Worm (Caenorhabditis elegans): ENCODE measurements around the gene Y17G9B.11.

Gene Y17G9B.11

DNA sequence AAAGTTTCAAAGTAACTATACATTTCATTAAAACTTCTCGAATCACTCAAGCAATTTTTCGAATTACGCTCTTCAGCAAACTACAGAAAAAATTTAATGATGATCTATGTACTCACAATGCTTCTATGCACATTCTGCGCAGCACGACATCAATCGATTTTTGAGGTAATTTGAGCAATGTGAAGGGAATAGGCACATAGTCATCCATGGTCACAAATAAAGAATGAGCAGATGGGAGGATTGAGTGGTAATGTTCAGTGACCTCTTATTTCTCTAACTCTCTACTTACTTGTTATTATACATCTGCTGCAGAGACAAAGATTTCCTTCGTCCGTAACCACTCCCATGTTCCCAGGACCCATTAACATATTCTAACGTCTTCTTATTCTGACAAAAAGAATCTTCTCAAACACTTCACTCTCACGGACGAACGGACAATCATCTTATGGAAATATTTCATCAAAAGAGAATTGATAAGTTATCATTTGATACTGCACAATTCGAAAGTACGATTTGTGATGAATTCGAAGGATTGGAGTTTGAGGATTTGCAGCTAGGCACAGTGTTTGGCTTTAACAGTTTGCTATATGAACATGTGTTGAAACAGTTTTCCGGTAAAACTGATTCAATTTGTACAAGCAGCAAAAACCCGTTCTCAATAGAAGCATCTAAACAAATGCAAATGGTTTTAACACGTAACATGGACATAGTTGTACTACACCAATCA, at the start of gene Y17G9B.11, which contains the start of gene fbxb-77:
Gene Y17G9B.11, plus strand, starts transcription at position 677 of the 727 bp plus-strand sequence.
Gene fbxb-77, minus strand, starts transcription at position 229 of the 727 bp plus-strand sequence.
- TF ChIP-seq zfh-2 (GFP tag; conservative IDR thresholded peaks at IDR 0.05) (no peak), B0336.3 (GFP tag; IDR thresholded peaks at IDR 0.05) (no peak), bed-1 (GFP tag; IDR thresholded peaks at IDR 0.05) (no peak), F49E8.2 (tag; optimal IDR thresholded peaks at IDR 0.05; ENCODE audit: insufficient read depth) (no peak), ztf-22 (GFP tag; optimal IDR thresholded peaks at IDR 0.05) (no peak), C06A6.2 (GFP tag; conservative IDR thresholded peaks at IDR 0.05) (no peak), him-1 (tag; optimal IDR thresholded peaks at IDR 0.05) (no peak), rpc-1 (optimal IDR thresholded peaks at IDR 0.05) (no peak), rpc-1 (tag; optimal IDR thresholded peaks at IDR 0.05) (no peak), F37B4.10 (GFP tag; IDR thresholded peaks at IDR 0.05) (no peak), ztf-6 (GFP tag; IDR thresholded peaks at IDR 0.05) (no peak), ztf-25 (GFP tag; IDR thresholded peaks at IDR 0.05) (no peak), F52B5.7 (tag; optimal IDR thresholded peaks at IDR 0.05) (no peak), lag-1 (GFP tag; IDR thresholded peaks at IDR 0.05) (no peak), let-526 (GFP tag; IDR thresholded peaks at IDR 0.05) (no peak), ekl-4 (GFP tag; IDR thresholded peaks at IDR 0.05) (no peak)

DNA sequence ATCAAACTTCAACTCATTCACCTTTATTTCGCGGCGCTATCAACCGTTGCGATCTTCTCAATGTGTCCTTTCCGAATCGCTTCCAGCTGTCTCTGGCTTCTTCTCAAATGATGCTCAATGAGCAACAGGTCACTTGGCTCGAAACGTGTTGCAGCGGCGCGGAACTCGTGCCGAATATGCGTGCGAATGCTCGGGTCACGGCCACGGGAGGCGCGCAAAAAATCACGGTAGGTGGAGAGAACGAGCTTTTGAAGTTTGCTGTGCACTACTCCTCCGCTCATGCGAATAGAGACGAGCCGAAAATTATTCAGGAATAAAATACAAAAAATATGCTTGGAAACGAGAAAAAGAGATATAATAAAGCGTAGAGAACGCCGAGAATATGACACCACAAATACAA, 45.9 kb upstream of the Y17G9B.11 start, which contains the start of gene cif-1:
Gene cif-1, minus strand, starts transcription at position 297 of the 400 bp plus-strand sequence.
- TF ChIP-seq madf-8 (GFP tag; conservative IDR thresholded peaks at IDR 0.05) (no peak), dox-1 (GFP tag; IDR thresholded peaks at IDR 0.05) (peak; percentile 53; the same call in 1 of the 2 replicates), zfh-2 (GFP tag; conservative IDR thresholded peaks at IDR 0.05) (peak; percentile 77), chd-7 (tag; optimal IDR thresholded peaks at IDR 0.05) (peak; percentile 55), lin-26 (GFP tag; IDR thresholded peaks at IDR 0.05) (0 out of 2 replicates have a peak, but pooled peaks have one; percentile 53), mes-4 (tag; optimal IDR thresholded peaks at IDR 0.05) (peak; percentile 18), F52B5.7 (tag; optimal IDR thresholded peaks at IDR 0.05) (peak; percentile 71), ceh-58 (GFP tag; IDR thresholded peaks at IDR 0.05) (0 out of 2 replicates have a peak, but pooled peaks have one; percentile 36), mcd-1 (GFP tag; IDR thresholded peaks at IDR 0.05) (peak; percentile 34), ama-1 (optimal IDR thresholded peaks at IDR 0.05) (no peak), ama-1 (GFP tag; optimal IDR thresholded peaks at IDR 0.05) (no peak), xnd-1 (tag; optimal IDR thresholded peaks at IDR 0.05) (peak; percentile 0), snpc-1.3 (tag; optimal IDR thresholded peaks at IDR 0.05; ENCODE audit: insufficient read depth) (no peak), ekl-4 (GFP tag; IDR thresholded peaks at IDR 0.05) (peak; percentile 46; the same call in 1 of the 2 replicates), madf-6 (GFP tag; IDR thresholded peaks at IDR 0.05) (peak; percentile 53)

DNA sequence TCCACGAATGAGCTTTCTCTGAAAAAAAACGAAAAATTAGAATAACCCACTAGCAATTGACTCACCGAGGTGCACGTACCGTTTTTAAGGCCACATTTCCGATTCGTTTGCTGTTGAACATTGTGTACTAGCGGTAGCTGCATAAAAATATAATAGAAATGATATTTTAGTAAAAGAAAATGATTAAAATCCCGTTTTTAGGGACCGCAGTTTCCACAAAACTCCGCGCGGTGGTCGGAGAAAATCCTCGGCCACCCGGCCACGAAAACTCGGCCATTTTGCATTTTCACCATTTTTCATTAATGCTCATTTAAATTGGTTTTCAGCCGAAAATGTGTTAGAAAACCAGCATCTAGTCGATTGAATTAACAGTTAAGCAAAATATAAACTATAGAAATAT, 44.0 kb upstream of the Y17G9B.11 start, which contains the start of gene yars-2:
Gene yars-2, minus strand, starts transcription at position 249 of the 400 bp plus-strand sequence.
- TF ChIP-seq aptf-3 (GFP tag; IDR thresholded peaks at IDR 0.05) (no peak), F57C9.4 (tag; optimal IDR thresholded peaks at IDR 0.05) (no peak), snpc-4 (GFP tag; optimal IDR thresholded peaks at IDR 0.05) (peak; percentile 26), snpc-4 (tag; optimal IDR thresholded peaks at IDR 0.05) (peak in 2 of 4 experiments; percentile 13 to 32), F33H1.4 (GFP tag; IDR thresholded peaks at IDR 0.05) (no peak), ceh-91 (GFP tag; IDR thresholded peaks at IDR 0.05) (no peak), egrh-3 (GFP tag; IDR thresholded peaks at IDR 0.05) (no peak), madf-3 (GFP tag; IDR thresholded peaks at IDR 0.05) (no peak), F23B12.7 (tag; optimal IDR thresholded peaks at IDR 0.05; ENCODE audit: insufficient read depth) (peak; percentile 15), hsf-1 (GFP tag; IDR thresholded peaks at IDR 0.05) (0 out of 2 replicates have a peak, but pooled peaks have one; percentile 34), ama-1 (optimal IDR thresholded peaks at IDR 0.05) (no peak), ama-1 (GFP tag; optimal IDR thresholded peaks at IDR 0.05) (no peak), C17E4.6 (GFP tag; IDR thresholded peaks at IDR 0.05) (peak; percentile 43; the same call in 1 of the 2 replicates), attf-5 (GFP tag; optimal IDR thresholded peaks at IDR 0.05) (peak; percentile 25), hrde-1 (tag; optimal IDR thresholded peaks at IDR 0.05; ENCODE audit: borderline replicate concordance) (no peak), bed-2 (GFP tag; IDR thresholded peaks at IDR 0.05) (no peak), Y79H2A.3 (GFP tag; conservative IDR thresholded peaks at IDR 0.05) (no peak), lin-54 (GFP tag; optimal IDR thresholded peaks at IDR 0.05) (peak; percentile 23), T26A5.8 (tag; optimal IDR thresholded peaks at IDR 0.05) (no peak), lsl-1 (GFP tag; optimal IDR thresholded peaks at IDR 0.05) (peak; percentile 27), madf-6 (GFP tag; IDR thresholded peaks at IDR 0.05) (peak; percentile 32)
